Worm (Caenorhabditis elegans) whole organism, late embryonic: ENCODE results near the gene wrt-8.

Experiments used
- C08G9.2 ChIP-seq: sonication (generic microtip); optimal IDR thresholded peaks from 2 replicates; lab custom pipeline; 2016; ENCODE audit warnings: mild to moderate bottlenecking, missing genetic modification characterization, moderate library complexity, missing compliant biosample characterization
- T23F11.4 ChIP-seq: fragments of 200-800 bp; sonication (Bioruptor generic); optimal IDR thresholded peaks from 2 replicates; lab custom pipeline; 2018; ENCODE audit warnings: mild to moderate bottlenecking, missing genetic modification characterization, missing compliant biosample characterization
- Y22D7AL.16 ChIP-seq: sonication (generic microtip); optimal IDR thresholded peaks from 2 replicates; lab custom pipeline; 2016; ENCODE audit warnings: missing genetic modification characterization, missing compliant biosample characterization
- ceh-22 ChIP-seq: sonication (generic microtip); optimal IDR thresholded peaks from 2 replicates; lab custom pipeline; 2017; ENCODE audit warnings: missing biosample characterization, missing genetic modification characterization
- ceh-24 ChIP-seq: sonication (generic microtip); optimal IDR thresholded peaks from 2 replicates; lab custom pipeline; 2016; ENCODE audit warnings: mild to moderate bottlenecking, missing genetic modification characterization, missing compliant biosample characterization
- ceh-31 ChIP-seq: sonication (generic microtip); optimal IDR thresholded peaks from 2 replicates; lab custom pipeline; 2016; ENCODE audit warnings: missing genetic modification characterization, missing compliant biosample characterization
- ceh-34 ChIP-seq: sonication (generic microtip); optimal IDR thresholded peaks from 2 replicates; lab custom pipeline; 2016; ENCODE audit warnings: mild to moderate bottlenecking, missing genetic modification characterization, missing compliant biosample characterization
- ceh-45 ChIP-seq: fragments of 200-800 bp; sonication (Bioruptor generic); IDR thresholded peaks from 2 replicates; pipeline ENCODE4 v1.3.6; 2022; ENCODE audit warnings: missing genetic modification reagents, missing genetic modification characterization, missing compliant biosample characterization
- ceh-48 ChIP-seq: sonication (generic microtip); optimal IDR thresholded peaks from 2 replicates; lab custom pipeline; 2016; ENCODE audit warnings: missing genetic modification characterization, inconsistent platforms, missing compliant biosample characterization
- fax-1 ChIP-seq: sonication (generic microtip); optimal IDR thresholded peaks from 2 replicates; lab custom pipeline; 2016; ENCODE audit warnings: missing genotype, missing genetic modification characterization, missing compliant biosample characterization
- fkh-10 ChIP-seq: fragments of 150-350 bp; optimal IDR thresholded peaks from 2 replicates; lab custom pipeline; 2014; ENCODE audit warnings: missing biosample characterization, missing genetic modification reagents, missing genetic modification characterization
- hlh-13 ChIP-seq: fragments of 200-800 bp; sonication (Bioruptor generic); optimal IDR thresholded peaks from 2 replicates; lab custom pipeline; 2018; ENCODE audit warnings: mild to moderate bottlenecking, missing genetic modification characterization, missing compliant biosample characterization
- hlh-15 ChIP-seq: sonication (generic microtip); optimal IDR thresholded peaks from 2 replicates; lab custom pipeline; 2016; ENCODE audit warnings: missing genetic modification characterization, missing compliant biosample characterization
- hlh-30 ChIP-seq: sonication (generic microtip); optimal IDR thresholded peaks from 2 replicates; lab custom pipeline; 2017; ENCODE audit warnings: antibody characterized with exemption, missing genetic modification characterization, missing compliant biosample characterization; ENCODE audit not compliant: insufficient read depth
- hlh-6 ChIP-seq: sonication (generic microtip); optimal IDR thresholded peaks from 2 replicates; lab custom pipeline; 2016; ENCODE audit warnings: missing genotype, missing genetic modification characterization, missing compliant biosample characterization
- lin-11 ChIP-seq: fragments of 200-800 bp; sonication (Bioruptor generic); optimal IDR thresholded peaks from 2 replicates; lab custom pipeline; 2018; ENCODE audit warnings: mild to moderate bottlenecking, missing genetic modification characterization, missing compliant biosample characterization
- nfya-1 ChIP-seq: sonication (generic microtip); optimal IDR thresholded peaks from 2 replicates; lab custom pipeline; 2017; ENCODE audit warnings: missing genetic modification characterization, mild to moderate bottlenecking, missing compliant biosample characterization, antibody characterized with exemption, moderate library complexity
- nhr-11 ChIP-seq: fragments of 150-350 bp; optimal IDR thresholded peaks from 2 replicates; lab custom pipeline; 2014; ENCODE audit warnings: missing biosample characterization, missing genetic modification characterization
- pag-3 ChIP-seq: sonication (generic microtip); optimal IDR thresholded peaks from 2 replicates; lab custom pipeline; 2016; ENCODE audit warnings: missing compliant biosample characterization, missing genetic modification characterization, borderline replicate concordance
- pat-9 ChIP-seq: fragments of 200-800 bp; sonication (Bioruptor generic); optimal IDR thresholded peaks from 2 replicates; lab custom pipeline; 2018; ENCODE audit warnings: mild to moderate bottlenecking, missing genetic modification characterization, moderate library complexity, missing compliant biosample characterization
- pax-1 ChIP-seq: fragments of 150-350 bp; optimal IDR thresholded peaks from 2 replicates; lab custom pipeline; 2014; ENCODE audit warnings: missing biosample characterization, missing genetic modification characterization
- pha-2 ChIP-seq: sonication (generic microtip); optimal IDR thresholded peaks from 2 replicates; lab custom pipeline; 2017; ENCODE audit warnings: mild to moderate bottlenecking, missing genetic modification characterization, missing compliant biosample characterization
- pha-4 ChIP-seq: fragments of 150-350 bp; optimal IDR thresholded peaks from 2 replicates; lab custom pipeline; 2018; ENCODE audit warnings: missing biosample characterization, missing genetic modification reagents, missing genetic modification characterization
- pqm-1 ChIP-seq: sonication (generic microtip); optimal IDR thresholded peaks from 2 replicates; lab custom pipeline; 2016; ENCODE audit warnings: missing genetic modification characterization, missing compliant biosample characterization
- pros-1 ChIP-seq: fragments of 150-350 bp; optimal IDR thresholded peaks from 2 replicates; lab custom pipeline; 2014; ENCODE audit warnings: missing biosample characterization, missing genetic modification reagents, missing genetic modification characterization
- ref-2 ChIP-seq: sonication (generic microtip); optimal IDR thresholded peaks from 2 replicates; lab custom pipeline; 2016; ENCODE audit warnings: missing genetic modification characterization, missing compliant biosample characterization
- rnt-1 ChIP-seq: sonication (generic microtip); optimal IDR thresholded peaks from 2 replicates; lab custom pipeline; 2016; ENCODE audit warnings: missing genetic modification characterization, missing compliant biosample characterization
- sox-2 ChIP-seq: fragments of 200-800 bp; sonication (Bioruptor generic); IDR thresholded peaks from 2 replicates; pipeline ENCODE4 v1.3.6; 2022; ENCODE audit warnings: missing genetic modification reagents, missing genetic modification characterization, missing compliant biosample characterization
- syd-9 ChIP-seq: sonication (generic microtip); optimal IDR thresholded peaks from 2 replicates; lab custom pipeline; 2016; ENCODE audit warnings: mild to moderate bottlenecking, missing genetic modification characterization, moderate library complexity, missing compliant biosample characterization
- tbx-7 ChIP-seq: sonication (generic microtip); optimal IDR thresholded peaks from 2 replicates; lab custom pipeline; 2016; ENCODE audit warnings: missing genotype, missing genetic modification characterization, missing compliant biosample characterization
- unc-3 ChIP-seq, 2 experiments: fragments of 200-800 bp in 1 of 2; sonication (Bioruptor generic) in 1 of 2; sonication (generic microtip) in 1 of 2; conservative IDR thresholded peaks in 1 of 2; optimal IDR thresholded peaks in 1 of 2; 2 replicates each; pipeline versions ENCODE4 v1.3.6 to Lab custom; 2016 to 2022; ENCODE audit warnings: missing compliant biosample characterization in 2 of 2, missing genetic modification characterization in 2 of 2, missing genetic modification reagents in 1 of 2
- unc-42 ChIP-seq: sonication (generic microtip); optimal IDR thresholded peaks from 2 replicates; lab custom pipeline; 2016; ENCODE audit warnings: missing genotype, missing genetic modification characterization, missing compliant biosample characterization
- unc-55 ChIP-seq: sonication (generic microtip); optimal IDR thresholded peaks from 2 replicates; lab custom pipeline; 2017; ENCODE audit warnings: missing biosample characterization, missing genetic modification reagents, missing genetic modification characterization
- unc-86 ChIP-seq: sonication (generic microtip); optimal IDR thresholded peaks from 2 replicates; lab custom pipeline; 2016; ENCODE audit warnings: missing genetic modification characterization, missing compliant biosample characterization

Gene wrt-8

DNA sequence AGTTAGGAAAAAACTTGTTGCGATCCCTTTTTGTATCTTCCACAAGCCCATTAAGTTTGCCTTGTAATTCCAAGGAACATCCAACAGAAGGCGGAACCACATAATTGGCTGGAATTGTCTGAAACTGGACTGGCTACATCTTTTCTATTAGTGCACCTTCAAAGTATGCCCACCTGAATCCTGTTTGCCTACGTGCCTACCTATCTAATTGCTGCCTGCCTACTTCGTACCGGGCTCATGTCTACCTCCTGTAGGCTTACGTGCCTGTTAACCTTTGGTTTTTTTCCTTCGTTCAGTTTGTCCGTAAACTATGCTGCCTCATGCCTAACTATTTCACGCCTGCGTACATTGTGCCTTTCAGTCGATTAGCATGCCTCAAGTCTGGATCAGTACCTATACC, 7.0 kb downstream of the wrt-8 start, which contains the start of gene wrt-7:
TSS of gene wrt-7 (minus strand) at position 101 of the 400 bp plus-strand sequence.
- no peak for TF ChIP-seq fax-1 (tag; lab: Kevin White, UChicago)
- no peak for TF ChIP-seq hlh-30
- no peak for TF ChIP-seq unc-42 (tag; lab: Kevin White, UChicago)
- no peak for TF ChIP-seq unc-3 (GFP tag; conservative IDR thresholded peaks at IDR 0.05; lab: Robert Waterston, UW)
- TF ChIP-seq unc-3 (tag; optimal IDR thresholded peaks at IDR 0.05; lab: Kevin White, UChicago), result no peak
- no peak for TF ChIP-seq ceh-45
- TF ChIP-seq ceh-24 (tag; lab: Kevin White, UChicago), result no peak
- no peak for TF ChIP-seq fkh-10 (GFP tag; lab: Kevin White, UChicago)
- TF ChIP-seq pqm-1 (tag; lab: Kevin White, UChicago), result no peak
- no peak for TF ChIP-seq hlh-13
- no peak for TF ChIP-seq rnt-1 (tag; lab: Kevin White, UChicago)
- TF ChIP-seq Y22D7AL.16 (tag; lab: Kevin White, UChicago), result no peak
- TF ChIP-seq ceh-22, result no peak
- no peak for TF ChIP-seq nfya-1 (tag; lab: Kevin White, UChicago)
- no peak for TF ChIP-seq pros-1 (tag; lab: Kevin White, UChicago)
- no peak for TF ChIP-seq pax-1 (tag; lab: Kevin White, UChicago)
- no peak for TF ChIP-seq hlh-15
- no peak for TF ChIP-seq lin-11 (tag; lab: Kevin White, UChicago)
- TF ChIP-seq hlh-6 (tag; lab: Kevin White, UChicago), result no peak
- TF ChIP-seq pag-3 (tag; lab: Kevin White, UChicago), result no peak
- no peak for TF ChIP-seq tbx-7 (tag; lab: Kevin White, UChicago)
- TF ChIP-seq, all 69 proteins: peak for 0

DNA sequence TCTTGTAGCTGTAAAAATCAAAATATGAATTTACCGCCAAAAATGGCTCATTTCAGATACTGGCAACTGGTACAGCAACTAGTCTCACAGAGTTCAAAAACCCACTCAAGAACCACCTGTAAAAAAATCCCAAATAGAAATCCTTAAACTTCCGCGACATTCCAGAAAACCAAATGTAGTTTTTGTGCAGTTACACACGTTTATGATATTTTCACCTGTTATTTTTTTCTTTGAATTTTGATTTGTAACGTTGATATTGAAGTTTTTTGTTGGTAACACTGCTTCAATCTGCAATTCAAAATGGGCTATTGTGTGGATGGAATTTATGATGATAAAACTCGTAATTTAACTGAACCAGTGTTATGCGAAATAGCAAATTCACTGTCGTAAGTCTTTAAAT, 11.5 kb downstream of the wrt-8 start, which contains the start of gene srw-113:
TSS of gene srw-113 (plus strand) at position 301 of the 400 bp plus-strand sequence.
- TF ChIP-seq ceh-48, result no peak
- TF ChIP-seq T23F11.4 (GFP tag; lab: Kevin White, UChicago), result no peak
- no peak for TF ChIP-seq ref-2
- no peak for TF ChIP-seq ceh-34
- TF ChIP-seq ceh-31 (tag; lab: Kevin White, UChicago), result no peak
- TF ChIP-seq pqm-1 (tag; lab: Kevin White, UChicago), result no peak
- no peak for TF ChIP-seq syd-9

DNA sequence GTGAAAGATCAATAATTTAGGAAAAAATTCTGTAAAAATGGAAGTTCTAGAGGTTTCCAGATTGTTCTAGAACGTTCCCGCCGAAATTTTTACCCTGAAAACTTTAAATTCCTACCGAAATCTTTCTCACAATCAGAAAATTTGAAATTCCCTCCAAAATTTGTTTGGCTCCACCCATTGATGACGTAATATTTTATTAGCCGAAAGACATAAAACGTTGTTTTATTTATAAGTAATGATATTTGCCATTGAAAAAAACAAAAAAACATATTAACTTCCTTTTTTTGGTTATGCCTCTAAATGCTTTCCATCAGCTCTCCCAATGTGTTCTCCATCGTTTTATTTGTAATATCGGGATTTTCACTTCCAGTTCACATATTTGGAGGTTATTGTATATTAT, 14.1 kb downstream of the wrt-8 start, which contains the start of gene srh-295:
TSS of gene srh-295 (plus strand) at position 301 of the 400 bp plus-strand sequence.
- TF ChIP-seq fax-1 (tag; lab: Kevin White, UChicago) (no peak), rnt-1 (tag; lab: Kevin White, UChicago) (no peak), hlh-30 (no peak), pag-3 (tag; lab: Kevin White, UChicago) (no peak), hlh-6 (tag; lab: Kevin White, UChicago) (no peak), unc-55 (no peak), nhr-11 (tag; lab: Kevin White, UChicago) (no peak), pha-4 (no peak), pros-1 (tag; lab: Kevin White, UChicago) (no peak), syd-9 (no peak), C08G9.2 (no peak), pat-9 (tag; lab: Kevin White, UChicago) (no peak), ceh-24 (tag; lab: Kevin White, UChicago) (no peak)

DNA sequence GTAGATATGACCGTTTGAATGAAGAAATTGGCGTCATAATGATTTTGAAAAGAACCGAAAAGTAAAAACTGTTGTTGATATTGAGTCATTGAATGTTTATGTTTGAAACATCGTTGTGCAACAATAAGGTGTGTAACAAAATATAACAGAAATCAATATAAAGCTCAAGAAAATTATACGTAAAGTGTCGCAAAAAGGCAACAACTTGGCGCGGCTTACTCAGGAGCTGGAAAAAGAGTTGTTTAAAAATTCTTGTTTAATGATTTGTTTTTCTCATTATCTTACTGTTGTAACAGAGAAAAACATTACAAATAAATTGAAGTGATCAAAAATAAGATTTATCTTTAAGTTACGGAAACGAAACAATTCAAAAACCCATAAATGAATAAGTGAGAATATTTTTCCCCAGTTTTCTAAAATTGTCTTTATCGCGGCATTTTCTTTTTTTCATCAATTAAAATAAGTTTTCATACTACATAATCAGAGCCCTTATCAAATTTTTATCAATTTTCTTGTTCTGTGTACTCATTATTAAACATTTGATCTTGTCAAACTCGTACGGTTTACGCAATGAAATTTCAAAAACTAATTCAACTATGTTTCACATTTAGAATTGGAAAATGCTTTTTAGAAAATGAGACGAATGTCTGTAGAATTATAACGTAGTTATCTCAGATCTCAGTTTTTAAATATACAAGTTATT, 16.5 kb downstream of the wrt-8 start, which contains the start of gene ZK1037.6:
TSS of gene ZK1037.6 (minus strand) at position 51 of the 703 bp plus-strand sequence.
- TF ChIP-seq pha-2 (tag; lab: Kevin White, UChicago) (no peak), sox-2 (GFP tag; lab: Robert Waterston, UW) (no peak), unc-86 (tag; lab: Kevin White, UChicago) (no peak)
- TF ChIP-seq, all 69 proteins: peak for 0
